Worm (Caenorhabditis elegans) whole organism, L4/young adult: ENCODE data around the gene T28A8.2.

Source experiments
- W03F9.2 ChIP-seq: fragments of 150-350 bp; optimal IDR thresholded peaks from 2 replicates; lab custom pipeline; 2014; ENCODE audit warnings: missing biosample characterization, missing genetic modification characterization
- him-1 ChIP-seq: sonication (generic microtip); optimal IDR thresholded peaks from 2 replicates; lab custom pipeline; 2016; ENCODE audit warnings: missing genotype, missing genetic modification reagents, missing genetic modification characterization, missing compliant biosample characterization

DNA sequence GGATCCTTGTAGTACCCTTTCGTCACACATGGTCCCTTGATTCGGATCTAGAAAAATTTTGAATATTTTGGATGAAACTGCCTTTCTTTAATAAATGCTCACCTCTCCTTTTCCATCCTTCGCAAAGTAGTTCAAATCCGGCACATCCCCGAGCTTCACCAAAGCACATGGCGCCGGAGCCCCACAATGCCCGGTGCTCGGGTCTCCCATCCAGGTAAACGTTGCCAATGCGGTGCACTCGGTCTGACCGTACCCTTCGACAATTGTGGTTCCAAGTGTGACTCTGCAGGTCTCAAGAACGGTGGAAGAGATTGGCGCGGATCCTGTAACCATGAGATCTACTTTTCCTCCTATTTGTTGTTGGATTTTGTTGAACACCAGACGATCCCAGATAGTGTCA lies 45.3 kb upstream of the T28A8.2 start:
- no peak for TF ChIP-seq him-1
- no peak for TF ChIP-seq W03F9.2 (tag; lab: Kevin White, UChicago)
